Worm (Caenorhabditis elegans): ENCODE data around the gene twk-22.

twk-22 gene

DNA sequence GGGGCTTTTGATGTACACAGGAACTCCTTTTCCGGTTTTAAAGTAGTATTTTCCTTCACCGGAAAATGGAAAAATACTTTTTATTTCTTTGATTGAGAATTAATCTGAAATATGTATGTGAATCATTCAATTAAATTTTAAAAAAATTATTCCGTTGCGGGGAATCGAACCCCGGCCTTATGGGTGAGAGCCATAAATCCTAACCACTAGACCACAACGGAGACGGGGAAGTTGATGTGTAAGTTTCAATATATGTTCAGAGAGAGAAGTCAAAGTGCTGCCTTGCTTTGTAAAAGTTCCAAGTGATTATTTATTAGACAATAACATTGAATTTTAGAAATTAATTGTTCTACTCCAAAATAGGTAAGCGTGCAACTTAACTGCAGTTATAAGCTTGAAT lies 35.1 kb upstream of the twk-22 start (continued):
- TF ChIP-seq tbx-9 (tag; optimal IDR thresholded peaks at IDR 0.05; ENCODE audit: borderline replicate concordance) (no peak), cebp-2 (GFP tag; IDR thresholded peaks at IDR 0.05) (peak; percentile 79; the same call in 1 of the 2 replicates), him-1 (tag; optimal IDR thresholded peaks at IDR 0.05) (peak; percentile 69), lin-40 (tag; optimal IDR thresholded peaks at IDR 0.05) (peak; percentile 28), athp-1 (tag; optimal IDR thresholded peaks at IDR 0.05) (no peak), ztf-22 (GFP tag; optimal IDR thresholded peaks at IDR 0.05) (no peak), lag-1 (GFP tag; IDR thresholded peaks at IDR 0.05) (no peak), nfyb-1 (GFP tag; IDR thresholded peaks at IDR 0.05) (peak; percentile 43; the same call in 1 of the 2 replicates), pbrm-1 (GFP tag; IDR thresholded peaks at IDR 0.05) (peak; percentile 71), attf-6 (GFP tag; IDR thresholded peaks at IDR 0.05) (peak; percentile 31; the same call in 1 of the 2 replicates), B0035.1 (tag; optimal IDR thresholded peaks at IDR 0.05) (no peak), F37B4.10 (GFP tag; IDR thresholded peaks at IDR 0.05) (no peak), dox-1 (GFP tag; IDR thresholded peaks at IDR 0.05) (peak; percentile 61), ZK185.1 (tag; optimal IDR thresholded peaks at IDR 0.05; ENCODE audit: poor library complexity, severe bottlenecking) (peak; percentile 93), nhr-179 (tag; optimal IDR thresholded peaks at IDR 0.05) (peak; percentile 66)

DNA sequence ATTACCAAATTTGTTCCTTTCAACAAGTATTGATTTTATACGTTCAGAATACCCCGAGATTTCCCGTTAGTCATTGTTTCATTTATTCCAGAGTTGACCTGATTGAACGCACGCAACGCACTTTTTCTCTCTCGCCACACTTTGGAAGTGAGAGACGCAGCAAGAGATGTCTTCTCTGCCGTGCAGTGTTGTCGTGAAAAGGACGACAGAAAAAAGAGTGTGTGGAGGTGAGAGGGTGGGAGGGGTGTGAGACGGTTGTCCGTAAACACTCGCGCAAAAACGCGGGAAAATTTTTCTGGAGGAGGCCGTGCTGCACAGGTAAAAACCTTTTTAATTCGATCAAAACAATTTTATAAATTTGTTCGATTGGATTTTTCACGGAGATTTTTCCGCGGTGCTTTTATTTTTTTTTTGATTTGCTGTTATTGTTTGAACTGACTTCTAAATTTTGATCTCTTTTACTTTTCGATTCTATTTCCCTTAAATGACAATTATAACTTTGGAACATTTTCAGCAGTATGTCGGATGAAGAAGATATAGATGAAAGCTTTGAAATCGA lies 30.9 kb upstream of the twk-22 start, which contains the start of gene sdc-1:
Gene sdc-1, plus strand, starts transcription at position 509 of the 559 bp plus-strand sequence.
- TF ChIP-seq bed-2 (GFP tag; IDR thresholded peaks at IDR 0.05) (0 out of 2 replicates have a peak, but pooled peaks have one; percentile 13), madf-8 (GFP tag; conservative IDR thresholded peaks at IDR 0.05) (0 out of 2 replicates have a peak, but pooled peaks have one; percentile 5), ZK185.1 (tag; optimal IDR thresholded peaks at IDR 0.05; ENCODE audit: poor library complexity, severe bottlenecking) (no peak), ama-1 (optimal IDR thresholded peaks at IDR 0.05) (no peak), ama-1 (GFP tag; optimal IDR thresholded peaks at IDR 0.05) (no peak), snpc-4 (GFP tag; optimal IDR thresholded peaks at IDR 0.05) (no peak), snpc-4 (tag; optimal IDR thresholded peaks at IDR 0.05) (peak in 1 of 4 experiments; percentile 32), ztf-22 (GFP tag; optimal IDR thresholded peaks at IDR 0.05) (no peak), lin-54 (GFP tag; optimal IDR thresholded peaks at IDR 0.05) (peak; percentile 30), snpc-1.3 (tag; optimal IDR thresholded peaks at IDR 0.05; ENCODE audit: insufficient read depth) (peak; percentile 22), nhr-27 (tag; optimal IDR thresholded peaks at IDR 0.05) (no peak), tbp1 (GFP tag; optimal IDR thresholded peaks at IDR 0.05) (peak; percentile 19), B0261.1 (tag; optimal IDR thresholded peaks at IDR 0.05) (peak; percentile 6), ets-4 (GFP tag; optimal IDR thresholded peaks at IDR 0.05) (no peak), lsl-1 (GFP tag; optimal IDR thresholded peaks at IDR 0.05) (no peak), nhr-80 (tag; optimal IDR thresholded peaks at IDR 0.05) (peak; percentile 45), hmg-1.2 (GFP tag; IDR thresholded peaks at IDR 0.05) (peak; percentile 87), B0336.3 (GFP tag; IDR thresholded peaks at IDR 0.05) (0 out of 2 replicates have a peak, but pooled peaks have one; percentile 20), attf-5 (GFP tag; optimal IDR thresholded peaks at IDR 0.05) (peak; percentile 36), efl-1 (GFP tag; optimal IDR thresholded peaks at IDR 0.05) (peak; percentile 20), dox-1 (GFP tag; IDR thresholded peaks at IDR 0.05) (peak; percentile 66), zfh-2 (GFP tag; conservative IDR thresholded peaks at IDR 0.05) (peak; percentile 54; the same call in 1 of the 2 replicates), ceh-27 (GFP tag; optimal IDR thresholded peaks at IDR 0.05) (peak; percentile 45), madf-3 (GFP tag; IDR thresholded peaks at IDR 0.05) (no peak), cebp-1 (GFP tag; IDR thresholded peaks at IDR 0.05) (no peak), cebp-1 (tag; optimal IDR thresholded peaks at IDR 0.05) (peak; percentile 52)

Data from whole organism, young adult.